Worm (Caenorhabditis elegans): ENCODE data around the gene C06E2.9.

- TF ChIP-seq lin-15B (tag; optimal IDR thresholded peaks at IDR 0.05) (no peak), zag-1 (tag; optimal IDR thresholded peaks at IDR 0.05) (no peak), skn-1 (tag; optimal IDR thresholded peaks at IDR 0.05) (no peak), zfp-2 (tag; optimal IDR thresholded peaks at IDR 0.05) (no peak)
Measured at ce11 chrX:8857904-8858612, 3.0 kb upstream of the C06E2.9 start, which contains the start of gene C06E2.5.
